Fruit fly (Drosophila melanogaster): ENCODE data around the gene Fum4.

Gene Fum4

dm6 chr2L:10220010-10220409, 28.7 kb upstream of the Fum4 start:
- TF ChIP-seq noc (tag; optimal IDR thresholded peaks at IDR 0.05) = no peak

- TF ChIP-seq noc (tag; optimal IDR thresholded peaks at IDR 0.05) = no peak
These were observed 19.6 kb upstream of the Fum4 start, which contains the start of the genes CG5727 and ath for dm6 chr2L:10210631-10211557. TSS of gene CG5727 (minus strand) at chr2L:10210681. TSS of gene ath (plus strand) at chr2L:10211143.

dm6 chr2L:10208799-10209794, 17.8 kb upstream of the Fum4 start, which contains the start of gene CG5731:
TSS of gene CG5731 (minus strand) at chr2L:10209744.
- no peak for TF ChIP-seq noc (tag; optimal IDR thresholded peaks at IDR 0.05)

- no peak for TF ChIP-seq noc (tag; optimal IDR thresholded peaks at IDR 0.05)
These were observed 15.4 kb upstream of the Fum4 start, which contains the start of gene Snx17 for dm6 chr2L:10206633-10207162. TSS of gene Snx17 (minus strand) at chr2L:10206961.

dm6 chr2L:10205940-10206339, 14.6 kb upstream of the Fum4 start:
- no peak for TF ChIP-seq noc (tag; optimal IDR thresholded peaks at IDR 0.05)

- TF ChIP-seq noc (tag; optimal IDR thresholded peaks at IDR 0.05) = peak; percentile 13
These were observed 12.7 kb upstream of the Fum4 start, which contains the start of gene CG34159 for dm6 chr2L:10203933-10204509. TSS of gene CG34159 (minus strand) at chr2L:10204317.

- no peak for TF ChIP-seq noc (tag; optimal IDR thresholded peaks at IDR 0.05)
These were observed 10.4 kb upstream of the Fum4 start for dm6 chr2L:10201743-10202142.

- TF ChIP-seq noc (tag; optimal IDR thresholded peaks at IDR 0.05) = peak; percentile 88
These were observed 9.6 kb upstream of the Fum4 start, which contains the start of the genes Ripalpha and RpL7 for dm6 chr2L:10200847-10201246. TSS of gene Ripalpha (minus strand) at chr2L:10200974. TSS of gene RpL7 (plus strand) at chr2L:10201004.

- TF ChIP-seq noc (tag; optimal IDR thresholded peaks at IDR 0.05) = no peak
These were observed 7.6 kb upstream of the Fum4 start, which contains the start of gene Sur for dm6 chr2L:10198911-10199310. TSS of gene Sur (minus strand) at chr2L:10199117.

dm6 chr2L:10180182-10180779, 11.0 kb downstream of the Fum4 start, which contains the start of gene CG44153:
TSS of gene CG44153 (minus strand) at chr2L:10180256.
- TF ChIP-seq noc (tag; optimal IDR thresholded peaks at IDR 0.05) = no peak

- no peak for TF ChIP-seq noc (tag; optimal IDR thresholded peaks at IDR 0.05)
These were observed 18.9 kb downstream of the Fum4 start, which contains the start of gene CG13137 for dm6 chr2L:10172402-10172801. TSS of gene CG13137 (plus strand) at chr2L:10172702.

dm6 chr2L:10154395-10154794, 36.9 kb downstream of the Fum4 start:
- no peak for TF ChIP-seq noc (tag; optimal IDR thresholded peaks at IDR 0.05)

- peak; percentile 66 for TF ChIP-seq noc (tag; optimal IDR thresholded peaks at IDR 0.05)
These were observed 44.4 kb downstream of the Fum4 start for dm6 chr2L:10146723-10147475.

dm6 chr2L:10145571-10145970, 45.7 kb downstream of the Fum4 start:
- no peak for TF ChIP-seq noc (tag; optimal IDR thresholded peaks at IDR 0.05)
